Worm (Caenorhabditis elegans) whole organism, young adult: ENCODE data around the gene R07G3.7.

Source experiments
- B0019.2 ChIP-seq: fragments of 200-800 bp; sonication (Bioruptor generic); conservative IDR thresholded peaks from 2 replicates; pipeline ENCODE4 v1.3.6; 2022; ENCODE audit warnings: missing genetic modification reagents, missing genetic modification characterization, missing compliant biosample characterization
- B0035.1 ChIP-seq: sonication (generic microtip); optimal IDR thresholded peaks from 2 replicates; lab custom pipeline; 2016; ENCODE audit warnings: missing genetic modification characterization, mild to moderate bottlenecking, missing compliant biosample characterization, missing genotype, missing genetic modification reagents
- F22D6.2 ChIP-seq: sonication (generic microtip); optimal IDR thresholded peaks from 2 replicates; lab custom pipeline; 2016; ENCODE audit warnings: mild to moderate bottlenecking, missing genetic modification characterization, missing compliant biosample characterization
- F33H1.4 ChIP-seq: fragments of 200-800 bp; sonication (Bioruptor generic); IDR thresholded peaks from 2 replicates; pipeline ENCODE4 v1.3.6; 2022; ENCODE audit warnings: missing genetic modification reagents, missing genetic modification characterization, missing compliant biosample characterization
- F37B4.10 ChIP-seq: fragments of 200-800 bp; sonication (Bioruptor generic); IDR thresholded peaks from 2 replicates; pipeline ENCODE4 v1.3.6; 2022; ENCODE audit warnings: missing genetic modification characterization, missing compliant biosample characterization
- F39B2.1 ChIP-seq: fragments of 200-800 bp; sonication (Bioruptor generic); IDR thresholded peaks from 2 replicates; pipeline ENCODE4 v1.3.6; 2022; ENCODE audit warnings: missing genetic modification reagents, missing genetic modification characterization, missing compliant biosample characterization
- T26A5.8 ChIP-seq: sonication (generic microtip); optimal IDR thresholded peaks from 2 replicates; lab custom pipeline; 2016; ENCODE audit warnings: missing genetic modification characterization, missing compliant biosample characterization
- Y53G8AR.9 ChIP-seq: fragments of 200-800 bp; sonication (Bioruptor generic); conservative IDR thresholded peaks from 2 replicates; pipeline ENCODE4 v1.3.6; 2022; ENCODE audit warnings: missing genetic modification reagents, missing genetic modification characterization, missing compliant biosample characterization
- Y56A3A.18 ChIP-seq: fragments of 200-800 bp; sonication (Bioruptor generic); IDR thresholded peaks from 2 replicates; pipeline ENCODE4 v1.3.6; 2022; ENCODE audit warnings: missing genetic modification reagents, missing genetic modification characterization, missing compliant biosample characterization
- Y79H2A.3 ChIP-seq: fragments of 200-800 bp; sonication (Bioruptor generic); conservative IDR thresholded peaks from 2 replicates; pipeline ENCODE4 v1.3.6; 2022; ENCODE audit warnings: missing genetic modification reagents, missing genetic modification characterization, missing compliant biosample characterization
- Y95B8A.8 ChIP-seq: fragments of 200-800 bp; sonication (Bioruptor generic); IDR thresholded peaks from 2 replicates; pipeline ENCODE4 v1.3.6; 2022; ENCODE audit warnings: missing genetic modification reagents, missing genetic modification characterization, missing compliant biosample characterization
- ZK185.1 ChIP-seq: sonication (generic microtip); optimal IDR thresholded peaks from 2 replicates; lab custom pipeline; 2016; ENCODE audit warnings: mild to moderate bottlenecking, missing genetic modification characterization, missing compliant biosample characterization; ENCODE audit not compliant: poor library complexity, severe bottlenecking
- akir-1 ChIP-seq: fragments of 200-800 bp; sonication (Bioruptor generic); optimal IDR thresholded peaks from 2 replicates; lab custom pipeline; 2018; ENCODE audit warnings: mild to moderate bottlenecking, missing genetic modification characterization, moderate library complexity, missing compliant biosample characterization
- aptf-3 ChIP-seq: fragments of 200-800 bp; sonication (Bioruptor generic); IDR thresholded peaks from 2 replicates; pipeline ENCODE4 v1.3.6; 2022; ENCODE audit warnings: missing genetic modification characterization, missing compliant biosample characterization
- atf-7 ChIP-seq: sonication (generic microtip); optimal IDR thresholded peaks from 2 replicates; lab custom pipeline; 2017; ENCODE audit warnings: mild to moderate bottlenecking, missing genetic modification characterization, missing compliant biosample characterization
- athp-1 ChIP-seq: sonication (generic microtip); optimal IDR thresholded peaks from 2 replicates; lab custom pipeline; 2017; ENCODE audit warnings: mild to moderate bottlenecking, missing genetic modification characterization, missing compliant biosample characterization
- attf-3 ChIP-seq: fragments of 200-800 bp; sonication (Bioruptor generic); conservative IDR thresholded peaks from 2 replicates; pipeline ENCODE4 v1.3.6; 2022; ENCODE audit warnings: missing genetic modification reagents, missing genetic modification characterization, missing compliant biosample characterization
- attf-5 ChIP-seq: fragments of 200-800 bp; sonication (Bioruptor generic); optimal IDR thresholded peaks from 2 replicates; lab custom pipeline; 2018; ENCODE audit warnings: mild to moderate bottlenecking, missing genetic modification characterization, missing compliant biosample characterization
- bed-2 ChIP-seq: fragments of 200-800 bp; sonication (Bioruptor generic); IDR thresholded peaks from 2 replicates; pipeline ENCODE4 v1.3.6; 2022; ENCODE audit warnings: missing genetic modification reagents, missing genetic modification characterization, missing compliant biosample characterization
- dox-1 ChIP-seq: fragments of 200-800 bp; sonication (Bioruptor generic); IDR thresholded peaks from 2 replicates; pipeline ENCODE4 v1.3.6; 2022; ENCODE audit warnings: missing genetic modification reagents, missing genetic modification characterization, missing compliant biosample characterization
- efl-1 ChIP-seq: fragments of 150-350 bp; optimal IDR thresholded peaks from 2 replicates; lab custom pipeline; 2014; ENCODE audit warnings: missing biosample characterization, missing genetic modification reagents, missing genetic modification characterization
- egl-18 ChIP-seq: fragments of 200-800 bp; sonication (Bioruptor generic); IDR thresholded peaks from 2 replicates; pipeline ENCODE4 v1.3.6; 2022; ENCODE audit warnings: missing genetic modification reagents, missing genetic modification characterization, missing compliant biosample characterization
- egl-44 ChIP-seq: fragments of 200-800 bp; sonication (Bioruptor generic); IDR thresholded peaks from 2 replicates; pipeline ENCODE4 v1.3.6; 2022; ENCODE audit warnings: missing genetic modification reagents, missing genetic modification characterization, missing compliant biosample characterization
- ets-4 ChIP-seq: fragments of 200-800 bp; sonication (Bioruptor generic); optimal IDR thresholded peaks from 2 replicates; lab custom pipeline; 2018; ENCODE audit warnings: mild to moderate bottlenecking, missing genetic modification characterization, missing compliant biosample characterization
- hlh-26 ChIP-seq: fragments of 200-800 bp; sonication (Bioruptor generic); conservative IDR thresholded peaks from 2 replicates; pipeline ENCODE4 v1.3.6; 2022; ENCODE audit warnings: missing genetic modification reagents, missing genetic modification characterization, missing compliant biosample characterization
- hmg-1.2 ChIP-seq: fragments of 200-800 bp; sonication (Bioruptor generic); IDR thresholded peaks from 2 replicates; pipeline ENCODE4 v1.3.6; 2022; ENCODE audit warnings: missing genetic modification reagents, missing genetic modification characterization, missing compliant biosample characterization
- let-526 ChIP-seq: fragments of 200-800 bp; sonication (Bioruptor generic); IDR thresholded peaks from 2 replicates; pipeline ENCODE4 v1.3.6; 2022; ENCODE audit warnings: missing genetic modification reagents, missing genetic modification characterization, missing compliant biosample characterization
- madf-10 ChIP-seq: sonication (generic microtip); optimal IDR thresholded peaks from 2 replicates; lab custom pipeline; 2016; ENCODE audit warnings: mild to moderate bottlenecking, missing genetic modification characterization, missing compliant biosample characterization
- mcd-1 ChIP-seq: fragments of 200-800 bp; sonication (Bioruptor generic); IDR thresholded peaks from 2 replicates; pipeline ENCODE4 v1.3.6; 2022; ENCODE audit warnings: missing genetic modification reagents, missing genetic modification characterization, missing compliant biosample characterization
- nfyb-1 ChIP-seq: fragments of 200-800 bp; sonication (Bioruptor generic); IDR thresholded peaks from 2 replicates; pipeline ENCODE4 v1.3.6; 2022; ENCODE audit warnings: missing genetic modification reagents, missing genetic modification characterization, missing compliant biosample characterization
- nhr-120 ChIP-seq: fragments of 200-800 bp; sonication (Bioruptor generic); IDR thresholded peaks from 2 replicates; pipeline ENCODE4 v1.3.6; 2022; ENCODE audit warnings: missing genetic modification characterization, missing compliant biosample characterization
- nhr-80 ChIP-seq: sonication (generic microtip); optimal IDR thresholded peaks from 2 replicates; lab custom pipeline; 2016; ENCODE audit warnings: missing genetic modification characterization, missing compliant biosample characterization
- rcor-1 ChIP-seq: fragments of 200-800 bp; sonication (Bioruptor generic); IDR thresholded peaks from 2 replicates; pipeline ENCODE4 v1.3.6; 2022; ENCODE audit warnings: missing genetic modification reagents, missing genetic modification characterization, missing compliant biosample characterization
- repo-1 ChIP-seq: sonication (generic microtip); optimal IDR thresholded peaks from 2 replicates; lab custom pipeline; 2017; ENCODE audit warnings: mild to moderate bottlenecking, missing genetic modification characterization, missing compliant biosample characterization
- rpc-1 ChIP-seq, 2 experiments: fragments of 150-350 bp in 1 of 2; sonication (generic microtip) in 1 of 2; optimal IDR thresholded peaks; 2 replicates each; lab custom pipeline; 2014 to 2018; ENCODE audit warnings: missing biosample characterization in 1 of 2, missing genetic modification characterization in 1 of 2, missing genetic modification reagents in 1 of 2, missing genotype in 1 of 2
- snpc-1.3 ChIP-seq: sonication (generic microtip); optimal IDR thresholded peaks from 2 replicates; lab custom pipeline; 2017; ENCODE audit warnings: missing genetic modification characterization, mild to moderate bottlenecking, missing compliant biosample characterization, antibody characterized with exemption, moderate library complexity, missing genotype, missing genetic modification reagents; ENCODE audit not compliant: insufficient read depth
- snpc-3.4 ChIP-seq: sonication (generic microtip); optimal IDR thresholded peaks from 2 replicates; lab custom pipeline; 2017; ENCODE audit warnings: missing genetic modification characterization, mild to moderate bottlenecking, missing compliant biosample characterization, antibody characterized with exemption, moderate library complexity, missing genotype, missing genetic modification reagents
- snpc-4 ChIP-seq, 5 experiments: fragments of 150-350 bp in 1 of 5; sonication (generic microtip) in 4 of 5; optimal IDR thresholded peaks; 2 replicates each; lab custom pipeline; 2014 to 2018; ENCODE audit warnings: missing genetic modification characterization in 5 of 5, missing biosample characterization in 3 of 5, antibody characterized with exemption in 2 of 5, mild to moderate bottlenecking in 2 of 5, missing compliant biosample characterization in 2 of 5, missing genotype in 2 of 5, moderate library complexity in 2 of 5, missing genetic modification reagents in 1 of 5
- tbp1 ChIP-seq: fragments of 200-800 bp; sonication (Bioruptor generic); optimal IDR thresholded peaks from 2 replicates; lab custom pipeline; 2018; ENCODE audit warnings: mild to moderate bottlenecking, missing genetic modification characterization, missing compliant biosample characterization
- unc-130 ChIP-seq: sonication (generic microtip); optimal IDR thresholded peaks from 2 replicates; lab custom pipeline; 2016; ENCODE audit warnings: missing genetic modification reagents, missing genetic modification characterization, missing compliant biosample characterization
- xnd-1 ChIP-seq: sonication (generic microtip); optimal IDR thresholded peaks from 2 replicates; lab custom pipeline; 2016; ENCODE audit warnings: missing genotype, missing genetic modification reagents, missing genetic modification characterization, missing compliant biosample characterization
- zfh-2 ChIP-seq: fragments of 200-800 bp; sonication (Bioruptor generic); conservative IDR thresholded peaks from 2 replicates; pipeline ENCODE4 v1.3.6; 2022; ENCODE audit warnings: missing genetic modification reagents, missing genetic modification characterization, missing compliant biosample characterization
- ztf-22 ChIP-seq: fragments of 200-800 bp; sonication (Bioruptor generic); optimal IDR thresholded peaks from 2 replicates; lab custom pipeline; 2018; ENCODE audit warnings: mild to moderate bottlenecking, missing genetic modification characterization, moderate library complexity, missing compliant biosample characterization
- ztf-26 ChIP-seq: sonication (generic microtip); optimal IDR thresholded peaks from 2 replicates; lab custom pipeline; 2017; ENCODE audit warnings: missing genetic modification characterization, missing compliant biosample characterization

R07G3.7 gene

DNA sequence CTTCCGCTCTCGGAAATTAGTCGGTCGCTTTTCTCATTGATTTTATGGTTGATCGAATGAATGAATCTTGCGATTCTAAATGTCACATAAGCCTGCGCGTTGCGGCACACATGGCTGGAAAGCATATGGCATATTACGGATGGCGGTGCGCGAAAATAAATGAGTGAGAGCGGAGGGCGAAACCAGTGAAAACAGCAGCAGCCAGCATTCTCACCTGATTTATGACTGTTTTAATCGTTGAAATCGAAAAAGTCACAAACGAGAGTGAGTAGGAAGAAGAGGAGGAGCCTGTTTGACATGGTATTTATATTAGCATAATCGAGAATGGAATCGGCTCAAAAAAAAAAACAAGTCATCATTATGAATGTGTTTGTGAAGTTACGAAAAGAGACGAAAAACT lies 10.7 kb upstream of the R07G3.7 start:
- 0 out of 2 replicates have a peak, but pooled peaks have one; percentile 3 for TF ChIP-seq dox-1 (GFP tag; lab: Robert Waterston, UW)
- no peak for TF ChIP-seq rpc-1 (optimal IDR thresholded peaks at IDR 0.05; lab: Kevin White, UChicago)
- TF ChIP-seq rpc-1 (tag; optimal IDR thresholded peaks at IDR 0.05; lab: Kevin White, UChicago) = no peak
- TF ChIP-seq bed-2 (GFP tag; lab: Robert Waterston, UW) = no peak
- no peak for TF ChIP-seq ztf-26

DNA sequence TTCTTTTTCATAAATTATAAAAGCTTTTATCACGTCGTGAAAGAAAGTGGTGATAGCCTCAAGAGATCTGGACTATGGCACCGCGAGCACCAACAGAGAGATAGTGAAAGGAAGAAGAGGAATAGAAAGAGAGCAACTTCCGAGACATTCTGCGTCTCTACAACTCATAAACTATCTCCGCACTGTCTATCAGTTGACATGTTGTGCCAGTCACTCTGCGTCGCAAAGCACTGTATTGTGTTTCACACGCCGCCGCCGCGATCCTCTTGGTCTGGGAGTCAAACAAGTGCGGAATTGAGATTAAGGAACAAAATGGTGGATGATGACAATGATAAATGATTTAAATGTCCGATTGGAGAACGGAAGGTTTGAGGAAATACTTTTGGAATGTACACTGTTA lies 9.9 kb upstream of the R07G3.7 start:
- TF ChIP-seq nhr-80 (tag; lab: Kevin White, UChicago) (peak; percentile 77), let-526 (GFP tag; lab: Robert Waterston, UW) (no peak), zfh-2 (GFP tag; lab: Robert Waterston, UW) (peak; percentile 40; the same call in 1 of the 2 replicates), hmg-1.2 (GFP tag; lab: Robert Waterston, UW) (peak; percentile 64; the same call in 1 of the 2 replicates), dox-1 (GFP tag; lab: Robert Waterston, UW) (peak; percentile 7; the same call in 1 of the 2 replicates), attf-5 (GFP tag; lab: Kevin White, UChicago) (peak; percentile 18), nfyb-1 (GFP tag; lab: Robert Waterston, UW) (0 out of 2 replicates have a peak, but pooled peaks have one; percentile 26), Y95B8A.8 (GFP tag; lab: Robert Waterston, UW) (no peak)

DNA sequence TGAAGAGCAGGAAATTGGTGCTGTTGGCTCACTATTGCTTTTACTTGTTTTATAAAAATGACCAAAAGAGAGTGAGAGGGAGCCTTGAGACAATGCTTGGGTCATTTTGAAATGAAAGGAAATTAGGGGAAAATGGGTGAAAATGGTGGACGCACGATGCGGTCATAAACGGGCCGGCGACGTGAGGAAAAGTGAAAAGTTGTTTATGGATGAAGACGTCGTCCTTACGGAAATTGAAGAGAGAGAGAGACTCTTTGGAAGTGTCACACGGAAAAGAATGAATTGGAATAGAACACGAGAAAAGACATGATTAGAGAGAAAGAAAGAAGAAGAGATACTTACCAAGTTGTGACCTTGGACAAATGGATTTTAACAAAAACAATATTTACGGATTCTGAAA lies 8.0 kb upstream of the R07G3.7 start:
- TF ChIP-seq tbp1 (GFP tag; lab: Kevin White, UChicago) = no peak
- TF ChIP-seq unc-130 (GFP tag; lab: Kevin White, UChicago) = no peak
- no peak for TF ChIP-seq efl-1
- no peak for TF ChIP-seq hlh-26 (GFP tag; lab: Robert Waterston, UW)
- TF ChIP-seq nhr-120 = no peak
- TF ChIP-seq F37B4.10 (GFP tag; lab: Robert Waterston, UW) = no peak
- no peak for TF ChIP-seq repo-1 (tag; lab: Kevin White, UChicago)
- TF ChIP-seq snpc-3.4 = no peak
- TF ChIP-seq Y53G8AR.9 (GFP tag; lab: Robert Waterston, UW) = no peak
- no peak for TF ChIP-seq Y56A3A.18 (GFP tag; lab: Robert Waterston, UW)
- no peak for TF ChIP-seq snpc-1.3 (tag; lab: Kevin White, UChicago)
- no peak for TF ChIP-seq atf-7 (tag; lab: Kevin White, UChicago)
- no peak for TF ChIP-seq egl-44 (GFP tag; lab: Robert Waterston, UW)
- TF ChIP-seq F39B2.1 = no peak
- TF ChIP-seq F22D6.2 (tag; lab: Kevin White, UChicago) = no peak
- no peak for TF ChIP-seq madf-10 (tag; lab: Kevin White, UChicago)
- TF ChIP-seq attf-3 (GFP tag; lab: Robert Waterston, UW) = no peak
- TF ChIP-seq athp-1 (tag; lab: Kevin White, UChicago) = no peak
- no peak for TF ChIP-seq F33H1.4 (GFP tag; lab: Robert Waterston, UW)

DNA sequence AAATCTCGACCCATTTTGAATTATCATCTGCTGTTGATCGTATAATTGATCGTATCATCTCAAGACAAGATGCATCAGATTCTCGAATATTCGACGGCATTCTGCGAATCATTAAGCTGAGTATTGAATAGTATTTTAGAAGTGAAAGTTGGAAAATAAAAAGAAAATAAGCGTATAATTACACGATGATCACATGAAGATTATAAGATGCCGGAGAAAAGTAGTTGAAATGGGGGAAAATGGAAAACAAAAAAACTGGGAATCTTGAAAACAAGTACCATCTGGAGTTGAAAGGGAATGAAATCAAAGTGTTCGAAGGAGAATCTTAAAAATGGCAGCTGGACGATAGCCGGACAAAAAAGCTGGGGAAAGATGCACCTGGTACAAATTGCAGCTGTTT lies 6.9 kb upstream of the R07G3.7 start, which contains the start of gene R07G3.8:
R07G3.8 (minus strand) TSS at position 101 of the 400 bp plus-strand sequence.
- TF ChIP-seq snpc-3.4 (no peak), ets-4 (no peak), B0035.1 (tag; lab: Kevin White, UChicago) (no peak), snpc-4 (GFP tag; optimal IDR thresholded peaks at IDR 0.05; lab: Kevin White, UChicago) (no peak), snpc-4 (tag; optimal IDR thresholded peaks at IDR 0.05; lab: Kevin White, UChicago) (no peak), ZK185.1 (tag; lab: Kevin White, UChicago) (no peak), F33H1.4 (GFP tag; lab: Robert Waterston, UW) (no peak), akir-1 (no peak), aptf-3 (no peak), Y79H2A.3 (no peak), xnd-1 (no peak), egl-18 (GFP tag; lab: Robert Waterston, UW) (no peak), attf-5 (GFP tag; lab: Kevin White, UChicago) (no peak), T26A5.8 (tag; lab: Kevin White, UChicago) (no peak), ztf-22 (no peak), B0019.2 (GFP tag; lab: Robert Waterston, UW) (no peak), mcd-1 (no peak), rcor-1 (GFP tag; lab: Robert Waterston, UW) (no peak)
